Fruit fly (Drosophila melanogaster) Kc167 (cell line): ENCODE measurements around the gene SMC1.

Source experiments
- Myc ChIP-seq: fragments of >200 bp; optimal IDR thresholded peaks from 2 replicates; lab custom pipeline; 2017; ENCODE audit warnings: missing external identifiers
- Sin3A ChIP-seq: fragments of >200 bp; optimal IDR thresholded peaks from 2 replicates; lab custom pipeline; 2018; ENCODE audit warnings: missing external identifiers
- h ChIP-seq: fragments of >200 bp; optimal IDR thresholded peaks from 3 replicates; lab custom pipeline; 2018; ENCODE audit warnings: missing external identifiers
- insv ChIP-seq: fragments of >200 bp; optimal IDR thresholded peaks from 3 replicates; lab custom pipeline; 2018; ENCODE audit warnings: missing external identifiers
- psq ChIP-seq: fragments of >200 bp; optimal IDR thresholded peaks from 2 replicates; lab custom pipeline; 2017; ENCODE audit warnings: missing external identifiers

- TF ChIP-seq Myc (lab: Kevin White, UChicago) (no peak), insv (lab: Kevin White, UChicago) (no peak), Sin3A (lab: Kevin White, UChicago) (no peak), h (lab: Kevin White, UChicago) (no peak), psq (lab: Kevin White, UChicago) (no peak)
Measured at dm6 chr3R:24017648-24018047, 40.4 kb upstream of the SMC1 start.
